Worm (Caenorhabditis elegans) whole organism, L4 larva: ENCODE results near the gene flp-9.
A peak's percentile ranks its signal among the peaks of the same experiment; 100 is the strongest.

Experiments used
- F26F4.8 ChIP-seq: fragments of 200-800 bp; sonication (Bioruptor generic); conservative IDR thresholded peaks from 2 replicates; pipeline ENCODE4 v1.3.6; 2022; ENCODE audit warnings: missing genetic modification characterization, missing compliant biosample characterization
- F44E2.7 ChIP-seq: fragments of 200-800 bp; sonication (Bioruptor generic); IDR thresholded peaks from 2 replicates; pipeline ENCODE4 v2.1.2; 2022; ENCODE audit warnings: missing genetic modification characterization, missing compliant biosample characterization
- Y48G9A.11 ChIP-seq: fragments of 200-800 bp; sonication (Bioruptor generic); IDR thresholded peaks from 2 replicates; pipeline ENCODE4 v1.3.6; 2022; ENCODE audit warnings: missing genetic modification reagents, missing genetic modification characterization, missing compliant biosample characterization
- Y5F2A.4 ChIP-seq: fragments of 200-800 bp; sonication (Bioruptor generic); optimal IDR thresholded peaks from 2 replicates; lab custom pipeline; 2018; ENCODE audit warnings: mild to moderate bottlenecking, missing genetic modification characterization, missing compliant biosample characterization
- ZK337.2 ChIP-seq: fragments of 200-800 bp; sonication (Bioruptor generic); IDR thresholded peaks from 2 replicates; pipeline ENCODE4 v1.3.6; 2022; ENCODE audit warnings: missing genetic modification reagents, missing genetic modification characterization, missing compliant biosample characterization
- aha-1 ChIP-seq: fragments of 150-350 bp; peaks from one replicate; lab custom pipeline; 2014; ENCODE audit warnings: missing biosample characterization, missing genetic modification characterization
- ceh-28 ChIP-seq: fragments of 150-350 bp; optimal IDR thresholded peaks from 2 replicates; lab custom pipeline; 2014; ENCODE audit warnings: missing biosample characterization, missing genetic modification reagents, missing genetic modification characterization
- cey-2 ChIP-seq: sonication (generic microtip); optimal IDR thresholded peaks from 3 replicates; lab custom pipeline; 2017; ENCODE audit warnings: missing genetic modification characterization, mild to moderate bottlenecking, missing compliant biosample characterization, antibody characterized with exemption, borderline replicate concordance; ENCODE audit not compliant: insufficient read depth
- daf-12 ChIP-seq: fragments of 150-350 bp; optimal IDR thresholded peaks from 2 replicates; lab custom pipeline; 2014; ENCODE audit warnings: missing biosample characterization, missing genetic modification reagents, missing genetic modification characterization
- daf-16 ChIP-seq, 3 experiments: sonication (generic microtip); optimal IDR thresholded peaks; 2 replicates each; lab custom pipeline; 2016 to 2017; ENCODE audit warnings: missing genetic modification characterization in 3 of 3, missing genetic modification reagents in 3 of 3, mild to moderate bottlenecking in 2 of 3, missing compliant biosample characterization in 2 of 3, missing biosample characterization in 1 of 3, moderate library complexity in 1 of 3
- dmd-6 ChIP-seq: fragments of 200-800 bp; sonication (Bioruptor generic); IDR thresholded peaks from 2 replicates; pipeline ENCODE4 v1.3.6; 2022; ENCODE audit warnings: missing genetic modification reagents, missing genetic modification characterization, missing compliant biosample characterization
- dmd-8 ChIP-seq: fragments of 200-800 bp; sonication (Bioruptor generic); IDR thresholded peaks from 2 replicates; pipeline ENCODE4 v1.3.6; 2022; ENCODE audit warnings: missing genetic modification characterization, missing compliant biosample characterization
- dmd-9 ChIP-seq: fragments of 200-800 bp; sonication (Bioruptor generic); IDR thresholded peaks from 2 replicates; pipeline ENCODE4 v1.3.6; 2022; ENCODE audit warnings: missing genetic modification reagents, missing genetic modification characterization, missing compliant biosample characterization
- duxl-1 ChIP-seq: sonication (generic microtip); optimal IDR thresholded peaks from 2 replicates; lab custom pipeline; 2016; ENCODE audit warnings: mild to moderate bottlenecking, missing genetic modification characterization, moderate library complexity, missing compliant biosample characterization; ENCODE audit not compliant: poor library complexity
- egl-43 ChIP-seq: fragments of 200-800 bp; sonication (Bioruptor generic); IDR thresholded peaks from 2 replicates; pipeline ENCODE4 v1.3.6; 2022; ENCODE audit warnings: missing genetic modification reagents, missing genetic modification characterization, missing compliant biosample characterization
- hlh-11 ChIP-seq: fragments of 200-800 bp; sonication (Bioruptor generic); optimal IDR thresholded peaks from 2 replicates; lab custom pipeline; 2018; ENCODE audit warnings: mild to moderate bottlenecking, missing genetic modification characterization, missing compliant biosample characterization
- lim-7 ChIP-seq: fragments of 200-800 bp; sonication (Bioruptor generic); IDR thresholded peaks from 2 replicates; pipeline ENCODE4 v1.3.6; 2022; ENCODE audit warnings: missing genetic modification characterization, missing compliant biosample characterization
- lin-1 ChIP-seq: fragments of 200-800 bp; sonication (Bioruptor generic); IDR thresholded peaks from 2 replicates; pipeline ENCODE4 v1.3.6; 2022; ENCODE audit warnings: missing genetic modification reagents, missing genetic modification characterization, missing compliant biosample characterization
- lin-13 ChIP-seq: fragments of 150-350 bp; optimal IDR thresholded peaks from 2 replicates; lab custom pipeline; 2014; ENCODE audit warnings: missing biosample characterization, missing genetic modification reagents, missing genetic modification characterization
- lin-29 ChIP-seq: fragments of 200-800 bp; sonication (Bioruptor generic); IDR thresholded peaks from 2 replicates; pipeline ENCODE4 v1.3.6; 2022; ENCODE audit warnings: missing genetic modification reagents, missing genetic modification characterization, missing compliant biosample characterization
- madf-5 ChIP-seq, 2 experiments: fragments of 200-800 bp; sonication (Bioruptor generic); IDR thresholded peaks; 2 replicates each; pipeline ENCODE4 v1.3.6; 2022; ENCODE audit warnings: missing compliant biosample characterization in 2 of 2, missing genetic modification characterization in 2 of 2
- mdl-1 ChIP-seq, 2 experiments: fragments of 150-350 bp in 1 of 2; sonication (generic microtip) in 1 of 2; optimal IDR thresholded peaks; 2 replicates each; lab custom pipeline; 2014 to 2017; ENCODE audit warnings: missing biosample characterization in 2 of 2, missing genetic modification characterization in 2 of 2
- mep-1 ChIP-seq: fragments of 150-350 bp; sonication (generic microtip); optimal IDR thresholded peaks from 3 replicates; lab custom pipeline; 2014; ENCODE audit warnings: missing biosample characterization, missing genetic modification characterization
- nhr-10 ChIP-seq: fragments of 150-350 bp; optimal IDR thresholded peaks from 2 replicates; lab custom pipeline; 2014; ENCODE audit warnings: missing biosample characterization, missing genetic modification characterization
- nhr-11 ChIP-seq: fragments of 150-350 bp; optimal IDR thresholded peaks from 2 replicates; lab custom pipeline; 2014; ENCODE audit warnings: missing biosample characterization, missing genetic modification characterization
- nhr-42 ChIP-seq: fragments of 200-800 bp; sonication (Bioruptor generic); IDR thresholded peaks from 2 replicates; pipeline ENCODE4 v1.3.6; 2022; ENCODE audit warnings: missing genetic modification characterization, missing compliant biosample characterization
- nhr-77 ChIP-seq: fragments of 150-350 bp; optimal IDR thresholded peaks from 2 replicates; lab custom pipeline; 2014; ENCODE audit warnings: missing biosample characterization, missing genetic modification characterization
- pqm-1 ChIP-seq: sonication (generic microtip); optimal IDR thresholded peaks from 2 replicates; lab custom pipeline; 2017; ENCODE audit warnings: missing biosample characterization, missing genetic modification characterization
- set-16 ChIP-seq: fragments of 200-800 bp; sonication (Bioruptor generic); IDR thresholded peaks from 2 replicates; pipeline ENCODE4 v1.3.6; 2022; ENCODE audit warnings: missing genetic modification reagents, missing genetic modification characterization, missing compliant biosample characterization
- spr-1 ChIP-seq: sonication (generic microtip); optimal IDR thresholded peaks from 2 replicates; lab custom pipeline; 2016; ENCODE audit warnings: mild to moderate bottlenecking, missing genetic modification characterization, missing compliant biosample characterization
- tra-1 ChIP-seq: fragments of 200-800 bp; sonication (Bioruptor generic); IDR thresholded peaks from 2 replicates; pipeline ENCODE4 v1.3.6; 2022; ENCODE audit warnings: missing genetic modification reagents, missing genetic modification characterization, missing compliant biosample characterization
- unc-39 ChIP-seq: sonication (generic microtip); optimal IDR thresholded peaks from 2 replicates; lab custom pipeline; 2017; ENCODE audit warnings: missing biosample characterization, missing genetic modification characterization
- unc-62 ChIP-seq, 3 experiments: fragments of 150-350 bp in 1 of 3; sonication (generic microtip); optimal IDR thresholded peaks in 2 of 3; peaks in 1 of 3; 1 replicate in 1 of 3; 2 replicates in 2 of 3; lab custom pipeline; 2014 to 2017; ENCODE audit warnings: missing biosample characterization in 3 of 3, missing genetic modification characterization in 3 of 3, missing genetic modification reagents in 3 of 3, missing genotype in 1 of 3
- zfp-3 ChIP-seq: fragments of 200-800 bp; sonication (Bioruptor generic); conservative IDR thresholded peaks from 2 replicates; pipeline ENCODE4 v1.3.6; 2022; ENCODE audit warnings: missing genetic modification reagents, missing genetic modification characterization, missing compliant biosample characterization
- zip-11 ChIP-seq: fragments of 200-800 bp; sonication (Bioruptor generic); IDR thresholded peaks from 2 replicates; pipeline ENCODE4 v1.3.6; 2022; ENCODE audit warnings: missing genetic modification characterization, missing compliant biosample characterization
- ztf-7 ChIP-seq: fragments of 150-350 bp; optimal IDR thresholded peaks from 2 replicates; lab custom pipeline; 2014; ENCODE audit warnings: missing biosample characterization, missing genetic modification characterization

The flp-9 gene

DNA sequence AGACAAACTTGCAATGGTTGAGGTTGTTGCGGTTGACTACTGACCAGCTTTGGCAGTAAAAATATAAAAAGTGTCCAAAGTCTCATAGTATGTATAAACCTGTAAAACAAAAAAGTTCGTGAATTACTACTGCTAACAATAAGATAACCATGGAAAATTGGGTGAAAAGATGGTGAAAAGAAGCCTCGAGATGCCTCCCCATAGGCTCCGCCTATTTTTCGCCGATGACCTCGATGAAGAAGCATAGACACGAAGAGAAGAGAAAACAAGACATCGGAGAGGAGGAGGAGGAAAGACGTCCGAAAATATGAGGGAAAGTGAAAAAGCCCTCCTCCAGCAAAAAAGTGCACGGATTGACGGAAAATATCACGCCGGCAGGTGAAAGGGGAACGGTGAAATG, 15.9 kb downstream of the flp-9 start, which contains the start of gene T23F6.5:
TSS of gene T23F6.5 (minus strand) at position 101 of the 400 bp plus-strand sequence.
- no peak for TF ChIP-seq set-16 (GFP tag; lab: Robert Waterston, UW)
- TF ChIP-seq unc-62 (GFP tag; optimal IDR thresholded peaks at IDR 0.05 in 1 of 2; lab: Kevin White, UChicago), result peak in 1 of 2 experiments; percentile 24
- TF ChIP-seq unc-62 (tag; optimal IDR thresholded peaks at IDR 0.05; lab: Kevin White, UChicago), result no peak
- TF ChIP-seq zfp-3, result no peak

DNA sequence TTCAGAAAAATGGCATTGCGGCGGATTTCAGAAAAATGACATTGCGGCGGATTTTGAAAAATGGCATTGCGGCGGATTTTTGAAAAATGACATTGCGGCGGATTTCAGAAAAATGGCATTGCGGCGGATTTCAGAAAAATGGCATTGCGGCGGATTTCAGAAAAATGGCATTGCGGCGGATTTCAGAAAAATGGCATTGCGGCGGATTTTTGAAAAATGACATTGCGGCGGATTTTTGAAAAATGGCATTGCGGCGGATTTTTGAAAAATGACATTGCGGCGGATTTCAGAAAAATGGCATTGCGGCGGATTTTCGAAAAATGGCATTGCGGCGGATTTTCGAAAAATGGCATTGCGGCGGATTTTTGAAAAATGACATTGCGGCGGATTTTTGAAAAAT, 25.9 kb downstream of the flp-9 start:
- TF ChIP-seq dmd-8 (0 out of 2 replicates have a peak, but pooled peaks have one; percentile 57), F44E2.7 (GFP tag; lab: Robert Waterston, UW) (peak; percentile 13; the same call in 1 of the 2 replicates), tra-1 (GFP tag; lab: Robert Waterston, UW) (peak; percentile 21; the same call in 1 of the 2 replicates), madf-5 (GFP tag; IDR thresholded peaks at IDR 0.05; lab: Robert Waterston, UW) (peak in 1 of 2 experiments; percentile 55; a peak in 1 of 4 replicates)

DNA sequence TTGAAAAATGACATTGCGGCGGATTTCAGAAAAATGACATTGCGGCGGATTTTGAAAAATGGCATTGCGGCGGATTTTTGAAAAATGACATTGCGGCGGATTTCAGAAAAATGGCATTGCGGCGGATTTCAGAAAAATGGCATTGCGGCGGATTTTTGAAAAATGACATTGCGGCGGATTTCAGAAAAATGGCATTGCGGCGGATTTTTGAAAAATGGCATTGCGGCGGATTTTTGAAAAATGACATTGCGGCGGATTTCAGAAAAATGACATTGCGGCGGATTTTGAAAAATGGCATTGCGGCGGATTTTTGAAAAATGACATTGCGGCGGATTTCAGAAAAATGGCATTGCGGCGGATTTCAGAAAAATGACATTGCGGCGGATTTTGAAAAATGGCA, 26.7 kb downstream of the flp-9 start:
- TF ChIP-seq Y48G9A.11 (GFP tag; lab: Robert Waterston, UW) (0 out of 2 replicates have a peak, but pooled peaks have one; percentile 30), madf-5 (GFP tag; IDR thresholded peaks at IDR 0.05; lab: Robert Waterston, UW) (0 out of 4 replicates have a peak, but pooled peaks of 1 of the 2 experiments have one; percentile 14), F26F4.8 (0 out of 2 replicates have a peak, but pooled peaks have one; percentile 28), egl-43 (GFP tag; lab: Robert Waterston, UW) (0 out of 2 replicates have a peak, but pooled peaks have one; percentile 21), lim-7 (peak; percentile 47; the same call in 1 of the 2 replicates)

DNA sequence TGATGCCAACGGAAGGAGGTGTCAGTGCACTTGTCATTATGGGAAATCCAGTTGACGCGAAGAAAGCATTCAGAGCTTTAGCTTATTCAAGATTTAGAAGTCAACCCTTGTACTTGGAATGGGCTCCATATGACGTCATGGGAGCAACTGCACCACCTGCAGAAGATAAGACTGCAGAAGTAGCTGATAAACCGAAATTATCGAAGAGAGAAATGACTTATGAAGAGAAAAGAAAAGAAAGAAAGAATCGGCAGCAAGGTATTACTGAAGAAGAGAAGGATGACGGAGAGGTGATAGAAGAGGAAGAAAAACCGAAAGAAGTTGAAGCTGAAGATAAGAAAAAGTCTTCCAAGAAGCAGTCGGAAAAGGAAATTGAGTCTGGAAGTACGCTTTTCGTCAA, 29.2 kb downstream of the flp-9 start:
- TF ChIP-seq nhr-10 (tag; lab: Kevin White, UChicago), result no peak
- peak; percentile 39; the same call in 1 of the 2 replicates for TF ChIP-seq dmd-6
- peak; percentile 37 for TF ChIP-seq aha-1 (tag; lab: Kevin White, UChicago)
- no peak for TF ChIP-seq dmd-9
- TF ChIP-seq pqm-1 (tag; lab: Kevin White, UChicago), result peak; percentile 52
- no peak for TF ChIP-seq daf-16 (GFP tag; optimal IDR thresholded peaks at IDR 0.05; lab: Kevin White, UChicago)
- TF ChIP-seq daf-16 (tag; optimal IDR thresholded peaks at IDR 0.05; lab: Kevin White, UChicago), result no peak
- TF ChIP-seq Y5F2A.4 (GFP tag; lab: Kevin White, UChicago), result no peak
- TF ChIP-seq cey-2 (tag; lab: Kevin White, UChicago), result no peak
- TF ChIP-seq hlh-11, result peak; percentile 16

DNA sequence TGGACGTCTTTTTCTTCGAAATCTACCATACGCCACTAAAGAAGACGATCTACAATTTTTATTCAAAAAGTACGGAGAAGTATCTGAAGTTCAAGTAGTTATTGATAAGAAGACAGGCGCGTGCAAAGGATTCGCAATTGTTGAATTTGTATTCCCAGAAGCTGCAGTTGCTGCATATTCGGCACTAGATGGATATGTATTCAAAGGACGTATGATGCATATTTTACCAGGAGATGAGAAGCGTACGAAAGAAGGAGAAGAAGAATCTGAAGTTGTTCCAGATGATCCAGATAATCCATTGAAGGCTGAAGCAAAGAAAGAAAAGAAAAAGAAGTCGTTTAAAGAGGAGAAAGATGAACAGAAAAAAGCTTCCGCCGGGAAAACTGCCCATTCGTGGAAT, 31.4 kb downstream of the flp-9 start:
- TF ChIP-seq mep-1 (tag; lab: Kevin White, UChicago) (no peak), nhr-10 (tag; lab: Kevin White, UChicago) (no peak), ZK337.2 (GFP tag; lab: Robert Waterston, UW) (no peak)
- TF ChIP-seq, all 104 proteins: peak for 0

DNA sequence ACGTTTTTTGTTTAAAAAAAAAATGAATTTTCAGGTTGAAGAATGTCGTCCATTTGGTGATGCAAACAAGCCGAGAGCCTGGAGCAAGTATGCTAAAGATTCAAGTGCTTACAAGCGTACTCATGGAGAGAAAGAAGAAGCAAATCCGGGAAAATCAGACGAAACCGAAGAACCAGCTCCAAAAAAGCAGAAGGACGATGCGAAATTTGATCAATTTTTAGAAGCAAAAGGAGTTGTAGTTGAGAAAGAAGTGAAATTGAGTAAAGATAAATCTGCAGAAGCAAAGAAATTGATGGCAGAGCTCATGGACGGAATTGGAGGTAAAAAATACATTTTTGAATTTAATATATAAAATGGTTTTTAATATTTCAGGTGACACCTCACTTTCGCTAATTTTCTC, 32.1 kb downstream of the flp-9 start:
- TF ChIP-seq nhr-77 (tag; lab: Kevin White, UChicago), result no peak
- no peak for TF ChIP-seq unc-39 (tag; lab: Kevin White, UChicago)
- TF ChIP-seq nhr-42, result no peak
- no peak for TF ChIP-seq zip-11 (GFP tag; lab: Robert Waterston, UW)
- no peak for TF ChIP-seq lin-1
- no peak for TF ChIP-seq spr-1 (tag; lab: Kevin White, UChicago)
- no peak for TF ChIP-seq daf-12 (tag; lab: Kevin White, UChicago)
- no peak for TF ChIP-seq nhr-11 (tag; lab: Kevin White, UChicago)
- no peak for TF ChIP-seq mdl-1 (tag; optimal IDR thresholded peaks at IDR 0.05; lab: Kevin White, UChicago)
- no peak for TF ChIP-seq duxl-1 (tag; lab: Kevin White, UChicago)
- no peak for TF ChIP-seq unc-62 (GFP tag; optimal IDR thresholded peaks at IDR 0.05 in 1 of 2; lab: Kevin White, UChicago)
- TF ChIP-seq unc-62 (tag; optimal IDR thresholded peaks at IDR 0.05; lab: Kevin White, UChicago), result no peak
- TF ChIP-seq ceh-28 (tag; lab: Kevin White, UChicago), result no peak
- no peak for TF ChIP-seq lin-13 (GFP tag; lab: Kevin White, UChicago)
- no peak for TF ChIP-seq aha-1 (tag; lab: Kevin White, UChicago)
- TF ChIP-seq ztf-7 (tag; lab: Kevin White, UChicago), result no peak
- TF ChIP-seq lin-29 (GFP tag; lab: Robert Waterston, UW), result no peak
- TF ChIP-seq, all 104 proteins: peak for 0
